Worm (Caenorhabditis elegans) whole organism, L4/young adult: ENCODE measurements around the gene usp-46.
A peak's percentile ranks its signal among the peaks of the same experiment; 100 is the strongest.

Experiments used
- W03F9.2 ChIP-seq: fragments of 150-350 bp; optimal IDR thresholded peaks from 2 replicates; lab custom pipeline; 2014; ENCODE audit warnings: missing biosample characterization, missing genetic modification characterization
- him-1 ChIP-seq: sonication (generic microtip); optimal IDR thresholded peaks from 2 replicates; lab custom pipeline; 2016; ENCODE audit warnings: missing genotype, missing genetic modification reagents, missing genetic modification characterization, missing compliant biosample characterization

- TF ChIP-seq W03F9.2 (tag; lab: Kevin White, UChicago): peak; percentile 61
- no peak for TF ChIP-seq him-1 (tag; lab: Kevin White, UChicago)
Measured at ce11 chrIII:9817894-9818293, 41.5 kb downstream of the usp-46 start.
